Fruit fly (Drosophila melanogaster): Measurements from ENCODE around the gene CG12560.

DNA sequence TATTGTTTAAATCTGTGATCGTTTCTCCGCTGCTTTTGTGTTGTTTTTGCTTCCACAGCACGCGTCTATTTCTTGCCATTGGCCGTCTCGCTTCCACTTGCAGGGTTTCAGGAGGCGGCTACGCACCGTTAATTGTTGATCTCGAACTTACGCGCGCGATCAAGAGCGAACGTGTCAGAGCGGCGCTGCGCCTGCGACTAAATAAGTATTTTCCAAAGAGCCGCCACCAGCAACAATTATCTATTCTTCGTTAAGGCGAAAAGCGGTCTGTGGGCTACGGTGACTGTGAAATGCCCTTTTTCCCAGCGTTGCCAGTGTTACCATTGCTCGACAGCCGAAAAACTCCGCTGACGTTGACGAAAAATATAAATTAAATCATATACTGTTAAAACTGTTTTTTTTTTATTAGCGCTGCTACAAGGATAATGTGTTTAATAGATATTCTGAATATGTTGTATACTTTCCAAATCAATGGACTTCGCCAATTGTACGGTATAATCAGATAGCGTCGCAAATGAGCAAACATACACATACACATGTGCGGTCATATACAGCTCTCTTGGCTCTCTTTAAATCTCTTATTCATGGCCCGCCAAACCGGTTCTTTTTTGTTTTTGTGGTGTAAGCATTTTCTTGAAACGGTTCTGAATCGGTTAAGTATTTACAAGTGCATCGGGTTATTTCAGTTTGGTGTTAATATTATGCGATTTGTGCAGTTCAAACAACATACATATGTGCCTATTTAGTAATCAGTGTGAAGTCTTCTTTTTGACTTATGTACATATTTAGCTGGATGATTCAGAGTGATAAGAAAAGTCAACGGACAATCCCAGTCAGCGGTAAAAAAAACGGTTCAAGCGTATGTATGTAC lies 15.1 kb downstream of the CG12560 start, which contains the start of gene pes:
- TF ChIP-seq CG8478 (optimal IDR thresholded peaks at IDR 0.05) (no peak), CTCF (optimal IDR thresholded peaks at IDR 0.05) (no peak)

Data from S2 (cell line).